Worm (Caenorhabditis elegans) whole organism, midembryonic: ENCODE data around the gene rpl-37.

ENCODE experiments used
- T22C8.4 ChIP-seq: fragments of 200-800 bp; sonication (Bioruptor generic); IDR thresholded peaks from 2 replicates; pipeline ENCODE4 v1.3.6; 2022; ENCODE audit warnings: missing genetic modification characterization, missing compliant biosample characterization
- cog-1 ChIP-seq: sonication (generic microtip); optimal IDR thresholded peaks from 2 replicates; lab custom pipeline; 2016; ENCODE audit warnings: missing genetic modification characterization, missing compliant biosample characterization
- flt-1 ChIP-seq: fragments of 200-800 bp; sonication (Bioruptor generic); IDR thresholded peaks from 2 replicates; pipeline ENCODE4 v1.3.6; 2022; ENCODE audit warnings: missing genetic modification characterization, missing compliant biosample characterization
- med-1 ChIP-seq: sonication (generic microtip); optimal IDR thresholded peaks from 2 replicates; lab custom pipeline; 2017; ENCODE audit warnings: missing genetic modification characterization, mild to moderate bottlenecking, missing compliant biosample characterization, antibody characterized with exemption, missing genetic modification reagents; ENCODE audit not compliant: insufficient read depth
- ref-1 ChIP-seq: fragments of 200-800 bp; sonication (Bioruptor generic); conservative IDR thresholded peaks from 2 replicates; pipeline ENCODE4 v1.3.6; 2022; ENCODE audit warnings: missing genetic modification reagents, missing genetic modification characterization, missing compliant biosample characterization
- tab-1 ChIP-seq: fragments of 200-800 bp; sonication (Bioruptor generic); IDR thresholded peaks from 2 replicates; pipeline ENCODE4 v1.3.6; 2022; ENCODE audit warnings: missing genetic modification characterization, missing compliant biosample characterization
- ztf-23 ChIP-seq: fragments of 200-800 bp; sonication (Bioruptor generic); IDR thresholded peaks from 2 replicates; pipeline ENCODE4 v1.3.6; 2022; ENCODE audit warnings: missing genetic modification reagents, missing genetic modification characterization, missing compliant biosample characterization

- TF ChIP-seq med-1 (GFP tag; lab: Kevin White, UChicago): no peak
- no peak for TF ChIP-seq ref-1
- no peak for TF ChIP-seq flt-1 (GFP tag; lab: Robert Waterston, UW)
- TF ChIP-seq tab-1 (GFP tag; lab: Robert Waterston, UW): no peak
- TF ChIP-seq T22C8.4: no peak
- TF ChIP-seq ztf-23 (GFP tag; lab: Robert Waterston, UW): no peak
- no peak for TF ChIP-seq cog-1 (tag; lab: Kevin White, UChicago)
Measured at ce11 chrIII:3541093-3541492, 12.7 kb downstream of the rpl-37 start.
